5 fruit fly cellular contexts compared by ENCODE assay signal in genomic region chr2L:3647521-3648172, dm6.
TF ChIP-seq lines count a peak whose summit lies in the region.

No protein-coding gene starts in this region.

- no peak for TF ChIP-seq CTCF in whole organism, embryonic (GFP tag; optimal IDR thresholded peaks at IDR 0.05; lab: Kevin White, UChicago)

TF ChIP-seq in whole organism, adult, 20 proteins besides CTCF, POLR2A, EP300 and RAD21 (continues in another document):
- TF ChIP-seq pad (GFP tag; optimal IDR thresholded peaks at IDR 0.05; lab: Kevin White, UChicago): peak; percentile 81
- TF ChIP-seq cic (GFP tag; optimal IDR thresholded peaks at IDR 0.05; lab: Kevin White, UChicago): peak; percentile 89
- TF ChIP-seq bab1 (GFP tag; optimal IDR thresholded peaks at IDR 0.05; lab: Kevin White, UChicago): peak; percentile 39
- peak; percentile 92 for TF ChIP-seq CG12768 (GFP tag; optimal IDR thresholded peaks at IDR 0.05; lab: Kevin White, UChicago)
- TF ChIP-seq Crg-1 (GFP tag; optimal IDR thresholded peaks at IDR 0.05; lab: Kevin White, UChicago): peak; percentile 85
- TF ChIP-seq ovo (GFP tag; optimal IDR thresholded peaks at IDR 0.05; lab: Kevin White, UChicago): peak; percentile 2
- no peak for TF ChIP-seq Hr96 (GFP tag; optimal IDR thresholded peaks at IDR 0.05; lab: Kevin White, UChicago)
- no peak for TF ChIP-seq cnc (optimal IDR thresholded peaks at IDR 0.05; lab: Kevin White, UChicago)
- TF ChIP-seq CG14711 (tag; optimal IDR thresholded peaks at IDR 0.05; lab: Kevin White, UChicago): peak; percentile 87
- peak; percentile 87 for TF ChIP-seq CG11617 (GFP tag; optimal IDR thresholded peaks at IDR 0.05; lab: Kevin White, UChicago)
- peak; percentile 59 for TF ChIP-seq CG1620 (GFP tag; optimal IDR thresholded peaks at IDR 0.05; lab: Kevin White, UChicago)
- peak; percentile 89 for TF ChIP-seq CG5204 (GFP tag; optimal IDR thresholded peaks at IDR 0.05; lab: Kevin White, UChicago)
- peak; percentile 76 for TF ChIP-seq Clk (GFP tag; optimal IDR thresholded peaks at IDR 0.05; lab: Kevin White, UChicago)
- peak; percentile 84 for TF ChIP-seq kay (GFP tag; lab: Kevin White, UChicago; ENCODE audit: borderline replicate concordance)
- peak; percentile 21 for TF ChIP-seq toe (GFP tag; optimal IDR thresholded peaks at IDR 0.05; lab: Kevin White, UChicago)
- peak; percentile 94 for TF ChIP-seq CG33017 (tag; optimal IDR thresholded peaks at IDR 0.05; lab: Kevin White, UChicago)
- peak; percentile 85 for TF ChIP-seq CG7045 (GFP tag; optimal IDR thresholded peaks at IDR 0.05; lab: Kevin White, UChicago)
- peak; percentile 96 for TF ChIP-seq CG7101 (tag; optimal IDR thresholded peaks at IDR 0.05; lab: Kevin White, UChicago)

TF ChIP-seq in whole organism, embryonic, 481 proteins besides CTCF, POLR2A, EP300 and RAD21 (continues in another document):
- TF ChIP-seq maf-S (GFP tag; optimal IDR thresholded peaks at IDR 0.05; lab: Kevin White, UChicago) (no peak), dmrt99B (tag; optimal IDR thresholded peaks at IDR 0.05; lab: Kevin White, UChicago) (peak; percentile 36), Hr78 (GFP tag; optimal IDR thresholded peaks at IDR 0.05; lab: Kevin White, UChicago) (peak in 1 of 2 experiments; percentile 47), CG2875 (GFP tag; optimal IDR thresholded peaks at IDR 0.05; lab: Kevin White, UChicago) (peak; percentile 20), tap (tag; optimal IDR thresholded peaks at IDR 0.05; lab: Kevin White, UChicago) (peak; percentile 16), stwl (tag; optimal IDR thresholded peaks at IDR 0.05; lab: Kevin White, UChicago) (no peak), Ravus (GFP tag; IDR thresholded peaks at IDR 0.05; lab: Robert Waterston, UW) (no peak), pan (optimal IDR thresholded peaks at IDR 0.05; lab: Kevin White, UChicago) (no peak), pan (GFP tag; optimal IDR thresholded peaks at IDR 0.05 in 1 of 2, IDR thresholded peaks at IDR 0.05 in 1 of 2) (peak in 1 of 2 experiments; percentile 55), CG12104 (GFP tag; optimal IDR thresholded peaks at IDR 0.05; lab: Kevin White, UChicago) (no peak), CG1529 (GFP tag; optimal IDR thresholded peaks at IDR 0.05; lab: Kevin White, UChicago) (peak; percentile 43), CG8359 (GFP tag; optimal IDR thresholded peaks at IDR 0.05; lab: Kevin White, UChicago; ENCODE audit: borderline replicate concordance) (no peak), CG8765 (GFP tag; IDR thresholded peaks at IDR 0.05; lab: Robert Waterston, UW) (no peak), H2.0 (GFP tag; IDR thresholded peaks at IDR 0.05; lab: Robert Waterston, UW) (no peak), CG9727 (GFP tag; optimal IDR thresholded peaks at IDR 0.05; lab: Kevin White, UChicago) (peak; percentile 10), Asciz (GFP tag; optimal IDR thresholded peaks at IDR 0.05; lab: Kevin White, UChicago) (peak; percentile 54), scrt (GFP tag; optimal IDR thresholded peaks at IDR 0.05; lab: Kevin White, UChicago) (no peak), CG11723 (GFP tag; optimal IDR thresholded peaks at IDR 0.05; lab: Kevin White, UChicago) (peak; percentile 9), wek (GFP tag; optimal IDR thresholded peaks at IDR 0.05; lab: Kevin White, UChicago) (peak; percentile 29)

TF ChIP-seq in whole organism, prepupa, 60 proteins besides CTCF, POLR2A, EP300 and RAD21 (continues in another document):
- TF ChIP-seq CG4318 (GFP tag; optimal IDR thresholded peaks at IDR 0.05; lab: Kevin White, UChicago): peak; percentile 4
- TF ChIP-seq Hr39 (GFP tag; optimal IDR thresholded peaks at IDR 0.05; lab: Kevin White, UChicago): peak; percentile 34
- peak; percentile 59 for TF ChIP-seq CG32006 (GFP tag; optimal IDR thresholded peaks at IDR 0.05; lab: Kevin White, UChicago)
- no peak for TF ChIP-seq CG8319 (GFP tag; optimal IDR thresholded peaks at IDR 0.05; lab: Kevin White, UChicago)
- no peak for TF ChIP-seq CG6792 (GFP tag; optimal IDR thresholded peaks at IDR 0.05; lab: Kevin White, UChicago)
- TF ChIP-seq spab (GFP tag; optimal IDR thresholded peaks at IDR 0.05; lab: Kevin White, UChicago): no peak
- no peak for TF ChIP-seq CG9139 (GFP tag; optimal IDR thresholded peaks at IDR 0.05; lab: Kevin White, UChicago)
- TF ChIP-seq Gug (GFP tag; IDR thresholded peaks at IDR 0.05; lab: Robert Waterston, UW): peak; percentile 43
- peak; percentile 65 for TF ChIP-seq Sox14 (GFP tag; optimal IDR thresholded peaks at IDR 0.05; lab: Kevin White, UChicago)
- TF ChIP-seq vri (GFP tag; optimal IDR thresholded peaks at IDR 0.05; lab: Kevin White, UChicago): peak; percentile 86
- peak; percentile 76 for TF ChIP-seq esn (GFP tag; optimal IDR thresholded peaks at IDR 0.05; lab: Kevin White, UChicago)
- no peak for TF ChIP-seq dac (GFP tag; optimal IDR thresholded peaks at IDR 0.05; lab: Kevin White, UChicago)
- peak; percentile 30 for TF ChIP-seq Ets21C (GFP tag; optimal IDR thresholded peaks at IDR 0.05; lab: Kevin White, UChicago)
- peak; percentile 49; the same call in 2 of the 3 replicates for TF ChIP-seq CG8119 (GFP tag; IDR thresholded peaks at IDR 0.05; lab: Robert Waterston, UW)
- peak; percentile 47 for TF ChIP-seq Eip78C (GFP tag; lab: Kevin White, UChicago)
- TF ChIP-seq Eip93F (GFP tag; optimal IDR thresholded peaks at IDR 0.05; lab: Kevin White, UChicago): no peak
- TF ChIP-seq fkh (GFP tag; optimal IDR thresholded peaks at IDR 0.05; lab: Kevin White, UChicago): peak; percentile 46
- TF ChIP-seq OdsH (GFP tag; optimal IDR thresholded peaks at IDR 0.05; lab: Kevin White, UChicago): peak; percentile 61
- TF ChIP-seq CG1621 (tag; optimal IDR thresholded peaks at IDR 0.05; lab: Kevin White, UChicago): no peak
- peak in 1 of 2 experiments; percentile 17 for TF ChIP-seq ss (GFP tag; optimal IDR thresholded peaks at IDR 0.05; lab: Kevin White, UChicago)

TF ChIP-seq in whole organism, pupa, 21 proteins besides CTCF, POLR2A, EP300 and RAD21:
- TF ChIP-seq gl (tag; optimal IDR thresholded peaks at IDR 0.05; lab: Kevin White, UChicago): no peak
- TF ChIP-seq CG10348 (GFP tag; IDR thresholded peaks at IDR 0.05; lab: Robert Waterston, UW): no peak
- peak; percentile 58 for TF ChIP-seq CG12605 (GFP tag; IDR thresholded peaks at IDR 0.05; lab: Robert Waterston, UW)
- no peak for TF ChIP-seq CG17806 (tag; optimal IDR thresholded peaks at IDR 0.05; lab: Kevin White, UChicago)
- TF ChIP-seq Pif1A (GFP tag; optimal IDR thresholded peaks at IDR 0.05; lab: Kevin White, UChicago): peak; percentile 25
- TF ChIP-seq CG14655 (GFP tag; optimal IDR thresholded peaks at IDR 0.05; lab: Kevin White, UChicago): peak; percentile 56
- no peak for TF ChIP-seq D1 (tag; optimal IDR thresholded peaks at IDR 0.05; lab: Kevin White, UChicago)
- TF ChIP-seq Snoo (tag; optimal IDR thresholded peaks at IDR 0.05; lab: Kevin White, UChicago): peak; percentile 29
- TF ChIP-seq CG13204 (GFP tag; optimal IDR thresholded peaks at IDR 0.05; lab: Kevin White, UChicago): no peak
- peak; percentile 22; the same call in 1 of the 3 replicates for TF ChIP-seq fd96Ca (GFP tag; IDR thresholded peaks at IDR 0.05; lab: Robert Waterston, UW)
- TF ChIP-seq rn (GFP tag; IDR thresholded peaks at IDR 0.05; lab: Robert Waterston, UW): no peak
- TF ChIP-seq CG9948 (tag; optimal IDR thresholded peaks at IDR 0.05; lab: Kevin White, UChicago): peak; percentile 23
- no peak for TF ChIP-seq CG34367 (tag; optimal IDR thresholded peaks at IDR 0.05; lab: Kevin White, UChicago)
- no peak for TF ChIP-seq CG8159 (tag; optimal IDR thresholded peaks at IDR 0.05; lab: Kevin White, UChicago)
- peak; percentile 14 for TF ChIP-seq Pif1B (GFP tag; optimal IDR thresholded peaks at IDR 0.05; lab: Kevin White, UChicago)
- peak; percentile 82 for TF ChIP-seq CG32121 (GFP tag; IDR thresholded peaks at IDR 0.05; lab: Robert Waterston, UW)
- peak; percentile 34 for TF ChIP-seq CG8301 (tag; optimal IDR thresholded peaks at IDR 0.05; lab: Kevin White, UChicago)
- peak; percentile 43 for TF ChIP-seq CG15710 (tag; optimal IDR thresholded peaks at IDR 0.05; lab: Kevin White, UChicago)
- TF ChIP-seq EcR (GFP tag; optimal IDR thresholded peaks at IDR 0.05; lab: Kevin White, UChicago): no peak
- TF ChIP-seq CG4496 (GFP tag; IDR thresholded peaks at IDR 0.05; lab: Robert Waterston, UW): peak; percentile 84
- peak; percentile 78 for TF ChIP-seq Ets98B (GFP tag; IDR thresholded peaks at IDR 0.05; lab: Robert Waterston, UW)
TF ChIP-seq in whole organism, pupa: peak in this region for 12.

TF ChIP-seq in whole organism, wandering third instar larva, 38 proteins besides CTCF, POLR2A, EP300 and RAD21 (continues in another document):
- no peak for TF ChIP-seq Abd-B (GFP tag; optimal IDR thresholded peaks at IDR 0.05; lab: Kevin White, UChicago)
- TF ChIP-seq brk (GFP tag; optimal IDR thresholded peaks at IDR 0.05; lab: Kevin White, UChicago): peak; percentile 71
- peak; percentile 24 for TF ChIP-seq tai (GFP tag; optimal IDR thresholded peaks at IDR 0.05; lab: Kevin White, UChicago)
- TF ChIP-seq Jra (GFP tag; optimal IDR thresholded peaks at IDR 0.05; lab: Kevin White, UChicago): peak; percentile 26
- peak; percentile 8 for TF ChIP-seq sage (GFP tag; optimal IDR thresholded peaks at IDR 0.05; lab: Kevin White, UChicago)
- no peak for TF ChIP-seq dl (GFP tag; optimal IDR thresholded peaks at IDR 0.05; lab: Kevin White, UChicago; ENCODE audit: insufficient read depth in 1 of 2, partially characterized antibody in 2 of 2)
- no peak for TF ChIP-seq jim (GFP tag; optimal IDR thresholded peaks at IDR 0.05; lab: Kevin White, UChicago)
- TF ChIP-seq CG32264 (GFP tag; optimal IDR thresholded peaks at IDR 0.05; lab: Kevin White, UChicago): no peak
- peak; percentile 22 for TF ChIP-seq CrebA (GFP tag; optimal IDR thresholded peaks at IDR 0.05; lab: Kevin White, UChicago; ENCODE audit: borderline replicate concordance)
- no peak for TF ChIP-seq Myc (optimal IDR thresholded peaks at IDR 0.05; lab: Kevin White, UChicago)
- TF ChIP-seq HLH106 (tag; optimal IDR thresholded peaks at IDR 0.05; lab: Kevin White, UChicago): peak; percentile 80
- TF ChIP-seq pan (optimal IDR thresholded peaks at IDR 0.05; lab: Kevin White, UChicago): no peak
- no peak for TF ChIP-seq Dfd (GFP tag; optimal IDR thresholded peaks at IDR 0.05; lab: Kevin White, UChicago)
- TF ChIP-seq fru (GFP tag; optimal IDR thresholded peaks at IDR 0.05; lab: Kevin White, UChicago): peak; percentile 50
- TF ChIP-seq psq (GFP tag; optimal IDR thresholded peaks at IDR 0.05; lab: Kevin White, UChicago): peak; percentile 71
- no peak for TF ChIP-seq CG9705 (GFP tag; optimal IDR thresholded peaks at IDR 0.05; lab: Kevin White, UChicago)
- no peak for TF ChIP-seq Vsx2 (GFP tag; optimal IDR thresholded peaks at IDR 0.05; lab: Kevin White, UChicago; ENCODE audit: partially characterized antibody)
- peak in 1 of 2 experiments; percentile 69 for TF ChIP-seq foxo (GFP tag; optimal IDR thresholded peaks at IDR 0.05; lab: Kevin White, UChicago)
- TF ChIP-seq N (GFP tag; optimal IDR thresholded peaks at IDR 0.05; lab: Kevin White, UChicago): no peak
- peak; percentile 84 for TF ChIP-seq OdsH (GFP tag; optimal IDR thresholded peaks at IDR 0.05; lab: Kevin White, UChicago)
- TF ChIP-seq rgr (GFP tag; optimal IDR thresholded peaks at IDR 0.05; lab: Kevin White, UChicago): peak; percentile 74
- TF ChIP-seq Sp1 (GFP tag; optimal IDR thresholded peaks at IDR 0.05; lab: Kevin White, UChicago): peak; percentile 84
- no peak for TF ChIP-seq Hr78 (GFP tag; optimal IDR thresholded peaks at IDR 0.05; lab: Kevin White, UChicago)
